Worm (Caenorhabditis elegans): Measurements from ENCODE around the gene C01C4.3.

C01C4.3 gene

ce11 chrX:3728970-3729369 is 32.3 kb downstream of the C01C4.3 start, which contains the start of gene aex-4:
aex-4 (plus strand) TSS chrX:3729281.
- TF ChIP-seq swsn-7 (tag; optimal IDR thresholded peaks at IDR 0.05), result no peak
- no peak for TF ChIP-seq egl-27 (tag; optimal IDR thresholded peaks at IDR 0.05)
- TF ChIP-seq fkh-8 (tag; optimal IDR thresholded peaks at IDR 0.05), result peak; percentile 4
- peak; percentile 34 for TF ChIP-seq nhr-71 (tag; optimal IDR thresholded peaks at IDR 0.05)
- peak; percentile 21 for TF ChIP-seq nhr-20 (tag; optimal IDR thresholded peaks at IDR 0.05)
- TF ChIP-seq zag-1 (tag; optimal IDR thresholded peaks at IDR 0.05), result no peak
- TF ChIP-seq nhr-11 (tag; optimal IDR thresholded peaks at IDR 0.05), result no peak
- no peak for TF ChIP-seq aha-1 (tag; optimal IDR thresholded peaks at IDR 0.05)
- no peak for TF ChIP-seq C04F5.9 (tag; optimal IDR thresholded peaks at IDR 0.05)
- TF ChIP-seq egl-13 (tag; optimal IDR thresholded peaks at IDR 0.05), result peak; percentile 34
- TF ChIP-seq pqm-1 (tag; optimal IDR thresholded peaks at IDR 0.05), result peak; percentile 69
- no peak for TF ChIP-seq tbx-2 (tag; optimal IDR thresholded peaks at IDR 0.05)
- no peak for TF ChIP-seq ama-1 (optimal IDR thresholded peaks at IDR 0.05)
- no peak for TF ChIP-seq blmp-1 (tag; optimal IDR thresholded peaks at IDR 0.05)
- TF ChIP-seq nhr-47 (tag; optimal IDR thresholded peaks at IDR 0.05), result peak; percentile 12
- peak; percentile 54 for TF ChIP-seq dsc-1 (tag; optimal IDR thresholded peaks at IDR 0.05)
- TF ChIP-seq ceh-88 (GFP tag; IDR thresholded peaks at IDR 0.05), result no peak
- TF ChIP-seq hlh-17 (GFP tag; optimal IDR thresholded peaks at IDR 0.05; ENCODE audit: borderline replicate concordance), result no peak
- TF ChIP-seq lin-35 (GFP tag; optimal IDR thresholded peaks at IDR 0.05), result peak in 1 of 2 experiments; percentile 31
- peak; percentile 19 for TF ChIP-seq lin-14 (GFP tag; optimal IDR thresholded peaks at IDR 0.05)
- TF ChIP-seq pax-3 (tag; optimal IDR thresholded peaks at IDR 0.05), result peak; percentile 51
- TF ChIP-seq C34B4.2 (tag; optimal IDR thresholded peaks at IDR 0.05), result no peak
- peak; percentile 94 for TF ChIP-seq elt-2 (tag; optimal IDR thresholded peaks at IDR 0.05)

ce11 chrX:3733321-3733720 is 36.6 kb downstream of the C01C4.3 start:
- TF ChIP-seq nhr-19 (GFP tag; conservative IDR thresholded peaks at IDR 0.05) (peak; percentile 7; the same call in 1 of the 2 replicates), egl-13 (tag; optimal IDR thresholded peaks at IDR 0.05) (no peak), nhr-71 (tag; optimal IDR thresholded peaks at IDR 0.05) (peak; percentile 30), mab-9 (GFP tag; IDR thresholded peaks at IDR 0.05) (no peak), skn-1 (tag; optimal IDR thresholded peaks at IDR 0.05) (no peak), efl-1 (optimal IDR thresholded peaks at IDR 0.05) (no peak), efl-1 (GFP tag; optimal IDR thresholded peaks at IDR 0.05 in 1 of 2) (peak in 1 of 2 experiments; percentile 4), pag-3 (tag; optimal IDR thresholded peaks at IDR 0.05; ENCODE audit: borderline replicate concordance, insufficient read depth) (peak; percentile 25), ceh-88 (GFP tag; IDR thresholded peaks at IDR 0.05) (no peak), rnt-1 (tag; optimal IDR thresholded peaks at IDR 0.05) (peak; percentile 64), nhr-237 (tag; optimal IDR thresholded peaks at IDR 0.05) (no peak), sptf-1 (tag; optimal IDR thresholded peaks at IDR 0.05) (no peak), egl-27 (tag; optimal IDR thresholded peaks at IDR 0.05) (no peak), snu-23 (GFP tag; optimal IDR thresholded peaks at IDR 0.05) (no peak), fkh-8 (tag; optimal IDR thresholded peaks at IDR 0.05) (no peak), zag-1 (tag; optimal IDR thresholded peaks at IDR 0.05) (no peak), dsc-1 (tag; optimal IDR thresholded peaks at IDR 0.05) (peak; percentile 16), nhr-76 (tag; optimal IDR thresholded peaks at IDR 0.05) (no peak), lin-14 (GFP tag; optimal IDR thresholded peaks at IDR 0.05) (peak; percentile 66), ceh-90 (tag; optimal IDR thresholded peaks at IDR 0.05) (no peak), ceh-82 (tag; optimal IDR thresholded peaks at IDR 0.05) (no peak)

ce11 chrX:3733732-3734131 is 37.0 kb downstream of the C01C4.3 start, which contains the start of gene tag-18:
tag-18 (minus strand) TSS chrX:3734036.
- TF ChIP-seq unc-130 (tag; optimal IDR thresholded peaks at IDR 0.05) (no peak), snpc-4 (tag; optimal IDR thresholded peaks at IDR 0.05) (no peak), nhr-20 (tag; optimal IDR thresholded peaks at IDR 0.05) (no peak), nhr-84 (tag; optimal IDR thresholded peaks at IDR 0.05) (no peak), elt-3 (tag; optimal IDR thresholded peaks at IDR 0.05) (no peak), unc-62 (GFP tag; optimal IDR thresholded peaks at IDR 0.05) (no peak), ceh-8 (GFP tag; optimal IDR thresholded peaks at IDR 0.05) (no peak), ets-5 (GFP tag; IDR thresholded peaks at IDR 0.05) (no peak), xbp-1 (tag; optimal IDR thresholded peaks at IDR 0.05) (no peak), egl-27 (tag; optimal IDR thresholded peaks at IDR 0.05) (no peak), isw-1 (GFP tag; IDR thresholded peaks at IDR 0.05) (no peak), aly-2 (tag; optimal IDR thresholded peaks at IDR 0.05) (no peak), C16A3.4 (tag; optimal IDR thresholded peaks at IDR 0.05) (no peak), unc-86 (tag; optimal IDR thresholded peaks at IDR 0.05) (no peak), jun-1 (tag; optimal IDR thresholded peaks at IDR 0.05) (no peak), ztf-11 (tag; optimal IDR thresholded peaks at IDR 0.05) (no peak), nhr-19 (GFP tag; conservative IDR thresholded peaks at IDR 0.05) (no peak), nhr-90 (tag; optimal IDR thresholded peaks at IDR 0.05; ENCODE audit: poor library complexity) (no peak), tbx-2 (tag; optimal IDR thresholded peaks at IDR 0.05) (no peak)
